Worm (Caenorhabditis elegans) whole organism, young adult: Measurements from ENCODE around the gene ZK402.5.

ENCODE experiments used
- B0035.1 ChIP-seq: sonication (generic microtip); optimal IDR thresholded peaks from 2 replicates; lab custom pipeline; 2016; ENCODE audit warnings: missing genetic modification characterization, mild to moderate bottlenecking, missing compliant biosample characterization, missing genotype, missing genetic modification reagents
- C17E4.6 ChIP-seq: fragments of 200-800 bp; sonication (Bioruptor generic); IDR thresholded peaks from 2 replicates; pipeline ENCODE4 v1.3.6; 2022; ENCODE audit warnings: missing genetic modification reagents, missing genetic modification characterization, missing compliant biosample characterization
- F23B12.7 ChIP-seq: sonication (generic microtip); optimal IDR thresholded peaks from 2 replicates; lab custom pipeline; 2017; ENCODE audit warnings: missing genetic modification characterization, mild to moderate bottlenecking, missing compliant biosample characterization, antibody characterized with exemption, moderate library complexity; ENCODE audit not compliant: insufficient read depth
- F52B5.7 ChIP-seq: sonication (generic microtip); optimal IDR thresholded peaks from 2 replicates; lab custom pipeline; 2016; ENCODE audit warnings: mild to moderate bottlenecking, missing genetic modification characterization, missing compliant biosample characterization
- F55B11.4 ChIP-seq: sonication (generic microtip); optimal IDR thresholded peaks from 2 replicates; lab custom pipeline; 2016; ENCODE audit warnings: missing compliant biosample characterization, missing genetic modification characterization, borderline replicate concordance; ENCODE audit not compliant: insufficient read depth
- K12H6.12 ChIP-seq: fragments of 200-800 bp; sonication (Bioruptor generic); optimal IDR thresholded peaks from 2 replicates; lab custom pipeline; 2018; ENCODE audit warnings: mild to moderate bottlenecking, missing genetic modification characterization, missing compliant biosample characterization
- T26A5.8 ChIP-seq: sonication (generic microtip); optimal IDR thresholded peaks from 2 replicates; lab custom pipeline; 2016; ENCODE audit warnings: missing genetic modification characterization, missing compliant biosample characterization
- Y53F4B.3 ChIP-seq: fragments of 200-800 bp; sonication (Bioruptor generic); IDR thresholded peaks from 2 replicates; pipeline ENCODE4 v1.3.6; 2022; ENCODE audit warnings: missing genetic modification reagents, missing genetic modification characterization, missing compliant biosample characterization
- Y53G8AR.9 ChIP-seq: fragments of 200-800 bp; sonication (Bioruptor generic); conservative IDR thresholded peaks from 2 replicates; pipeline ENCODE4 v1.3.6; 2022; ENCODE audit warnings: missing genetic modification reagents, missing genetic modification characterization, missing compliant biosample characterization
- Y79H2A.3 ChIP-seq: fragments of 200-800 bp; sonication (Bioruptor generic); conservative IDR thresholded peaks from 2 replicates; pipeline ENCODE4 v1.3.6; 2022; ENCODE audit warnings: missing genetic modification reagents, missing genetic modification characterization, missing compliant biosample characterization
- aptf-3 ChIP-seq: fragments of 200-800 bp; sonication (Bioruptor generic); IDR thresholded peaks from 2 replicates; pipeline ENCODE4 v1.3.6; 2022; ENCODE audit warnings: missing genetic modification characterization, missing compliant biosample characterization
- attf-5 ChIP-seq: fragments of 200-800 bp; sonication (Bioruptor generic); optimal IDR thresholded peaks from 2 replicates; lab custom pipeline; 2018; ENCODE audit warnings: mild to moderate bottlenecking, missing genetic modification characterization, missing compliant biosample characterization
- attf-6 ChIP-seq: fragments of 200-800 bp; sonication (Bioruptor generic); IDR thresholded peaks from 2 replicates; pipeline ENCODE4 v1.3.6; 2022; ENCODE audit warnings: missing genetic modification reagents, missing genetic modification characterization, missing compliant biosample characterization
- bed-1 ChIP-seq: fragments of 200-800 bp; sonication (Bioruptor generic); IDR thresholded peaks from 2 replicates; pipeline ENCODE4 v1.3.6; 2022; ENCODE audit warnings: missing genetic modification reagents, missing genetic modification characterization, missing compliant biosample characterization
- bed-2 ChIP-seq: fragments of 200-800 bp; sonication (Bioruptor generic); IDR thresholded peaks from 2 replicates; pipeline ENCODE4 v1.3.6; 2022; ENCODE audit warnings: missing genetic modification reagents, missing genetic modification characterization, missing compliant biosample characterization
- cebp-1 ChIP-seq, 2 experiments: fragments of 200-800 bp in 1 of 2; sonication (Bioruptor generic) in 1 of 2; sonication (generic microtip) in 1 of 2; IDR thresholded peaks in 1 of 2; optimal IDR thresholded peaks in 1 of 2; 2 replicates each; pipeline versions ENCODE4 v1.3.6 to Lab custom; 2017 to 2022; ENCODE audit warnings: missing compliant biosample characterization in 2 of 2, missing genetic modification characterization in 2 of 2, mild to moderate bottlenecking in 1 of 2, missing genetic modification reagents in 1 of 2, moderate library complexity in 1 of 2
- cebp-2 ChIP-seq: fragments of 200-800 bp; sonication (Bioruptor generic); IDR thresholded peaks from 2 replicates; pipeline ENCODE4 v1.3.6; 2022; ENCODE audit warnings: missing genetic modification characterization, missing compliant biosample characterization
- ceh-91 ChIP-seq: fragments of 200-800 bp; sonication (Bioruptor generic); IDR thresholded peaks from 2 replicates; pipeline ENCODE4 v1.3.6; 2022; ENCODE audit warnings: missing genetic modification reagents, missing genetic modification characterization, missing compliant biosample characterization
- die-1 ChIP-seq: sonication (generic microtip); optimal IDR thresholded peaks from 2 replicates; lab custom pipeline; 2016; ENCODE audit warnings: missing genotype, mild to moderate bottlenecking, missing genetic modification characterization, missing compliant biosample characterization
- dpff-1 ChIP-seq: sonication (generic microtip); optimal IDR thresholded peaks from 2 replicates; lab custom pipeline; 2017; ENCODE audit warnings: mild to moderate bottlenecking, missing genetic modification characterization, missing compliant biosample characterization
- egl-18 ChIP-seq: fragments of 200-800 bp; sonication (Bioruptor generic); IDR thresholded peaks from 2 replicates; pipeline ENCODE4 v1.3.6; 2022; ENCODE audit warnings: missing genetic modification reagents, missing genetic modification characterization, missing compliant biosample characterization
- fkh-3 ChIP-seq: sonication (generic microtip); optimal IDR thresholded peaks from 2 replicates; lab custom pipeline; 2016; ENCODE audit warnings: mild to moderate bottlenecking, missing genetic modification characterization, missing compliant biosample characterization
- gei-17 ChIP-seq: fragments of 200-800 bp; sonication (Bioruptor generic); optimal IDR thresholded peaks from 2 replicates; lab custom pipeline; 2018; ENCODE audit warnings: mild to moderate bottlenecking, missing genetic modification characterization, missing compliant biosample characterization
- him-1 ChIP-seq: sonication (generic microtip); optimal IDR thresholded peaks from 2 replicates; lab custom pipeline; 2016; ENCODE audit warnings: missing genotype, missing genetic modification reagents, missing genetic modification characterization, missing compliant biosample characterization
- hlh-26 ChIP-seq: fragments of 200-800 bp; sonication (Bioruptor generic); conservative IDR thresholded peaks from 2 replicates; pipeline ENCODE4 v1.3.6; 2022; ENCODE audit warnings: missing genetic modification reagents, missing genetic modification characterization, missing compliant biosample characterization
- hmg-20 ChIP-seq: fragments of 200-800 bp; sonication (Bioruptor generic); IDR thresholded peaks from 2 replicates; pipeline ENCODE4 v1.3.6; 2022; ENCODE audit warnings: missing genetic modification reagents, missing genetic modification characterization, missing compliant biosample characterization
- let-607 ChIP-seq, 2 experiments: fragments of 200-800 bp in 1 of 2; sonication (Bioruptor generic) in 1 of 2; sonication (generic microtip) in 1 of 2; optimal IDR thresholded peaks; 2 replicates each; lab custom pipeline; 2016 to 2018; ENCODE audit warnings: mild to moderate bottlenecking in 2 of 2, missing compliant biosample characterization in 2 of 2, missing genetic modification characterization in 2 of 2, moderate library complexity in 2 of 2, missing genotype in 1 of 2
- lir-1 ChIP-seq: fragments of 200-800 bp; sonication (Bioruptor generic); conservative IDR thresholded peaks from 2 replicates; pipeline ENCODE4 v1.3.6; 2022; ENCODE audit warnings: missing genetic modification reagents, missing genetic modification characterization, missing compliant biosample characterization
- lsl-1 ChIP-seq: fragments of 200-800 bp; sonication (Bioruptor generic); optimal IDR thresholded peaks from 2 replicates; lab custom pipeline; 2018; ENCODE audit warnings: mild to moderate bottlenecking, missing genetic modification characterization, moderate library complexity, missing compliant biosample characterization
- madf-10 ChIP-seq: sonication (generic microtip); optimal IDR thresholded peaks from 2 replicates; lab custom pipeline; 2016; ENCODE audit warnings: mild to moderate bottlenecking, missing genetic modification characterization, missing compliant biosample characterization
- madf-3 ChIP-seq: fragments of 200-800 bp; sonication (Bioruptor generic); IDR thresholded peaks from 2 replicates; pipeline ENCODE4 v1.3.6; 2022; ENCODE audit warnings: missing genetic modification reagents, missing genetic modification characterization, missing compliant biosample characterization
- mcd-1 ChIP-seq: fragments of 200-800 bp; sonication (Bioruptor generic); IDR thresholded peaks from 2 replicates; pipeline ENCODE4 v1.3.6; 2022; ENCODE audit warnings: missing genetic modification reagents, missing genetic modification characterization, missing compliant biosample characterization
- mxl-1 ChIP-seq: sonication (generic microtip); optimal IDR thresholded peaks from 2 replicates; lab custom pipeline; 2016; ENCODE audit warnings: missing genetic modification characterization, missing compliant biosample characterization
- nfya-1 ChIP-seq: sonication (generic microtip); optimal IDR thresholded peaks from 2 replicates; lab custom pipeline; 2017; ENCODE audit warnings: antibody characterized with exemption, missing compliant biosample characterization, missing genetic modification characterization, borderline replicate concordance; ENCODE audit not compliant: insufficient read depth
- nfya-2 ChIP-seq: fragments of 200-800 bp; sonication (Bioruptor generic); IDR thresholded peaks from 2 replicates; pipeline ENCODE4 v1.3.6; 2022; ENCODE audit warnings: missing genetic modification reagents, missing genetic modification characterization, missing compliant biosample characterization
- nhr-80 ChIP-seq: sonication (generic microtip); optimal IDR thresholded peaks from 2 replicates; lab custom pipeline; 2016; ENCODE audit warnings: missing genetic modification characterization, missing compliant biosample characterization
- nhr-90 ChIP-seq: sonication (generic microtip); optimal IDR thresholded peaks from 2 replicates; lab custom pipeline; 2016; ENCODE audit warnings: missing genotype, mild to moderate bottlenecking, missing genetic modification characterization, missing compliant biosample characterization
- pha-4 ChIP-seq: fragments of 150-350 bp; sonication (generic microtip); optimal IDR thresholded peaks from 2 replicates; lab custom pipeline; 2014; ENCODE audit warnings: missing biosample characterization, missing genetic modification reagents, missing genetic modification characterization
- rpc-1 ChIP-seq, 2 experiments: fragments of 150-350 bp in 1 of 2; sonication (generic microtip) in 1 of 2; optimal IDR thresholded peaks; 2 replicates each; lab custom pipeline; 2014 to 2018; ENCODE audit warnings: missing biosample characterization in 1 of 2, missing genetic modification characterization in 1 of 2, missing genetic modification reagents in 1 of 2, missing genotype in 1 of 2
- snpc-1.1 ChIP-seq: sonication (generic microtip); optimal IDR thresholded peaks from 2 replicates; lab custom pipeline; 2017; ENCODE audit warnings: missing genetic modification characterization, mild to moderate bottlenecking, missing compliant biosample characterization, antibody characterized with exemption, moderate library complexity, missing genotype, missing genetic modification reagents; ENCODE audit not compliant: insufficient read depth
- somi-1 ChIP-seq: fragments of 200-800 bp; sonication (Bioruptor generic); optimal IDR thresholded peaks from 2 replicates; lab custom pipeline; 2018; ENCODE audit warnings: mild to moderate bottlenecking, missing genetic modification characterization, missing compliant biosample characterization
- unc-130 ChIP-seq: sonication (generic microtip); optimal IDR thresholded peaks from 2 replicates; lab custom pipeline; 2016; ENCODE audit warnings: missing genetic modification reagents, missing genetic modification characterization, missing compliant biosample characterization
- unc-62 ChIP-seq: fragments of 150-350 bp; optimal IDR thresholded peaks from 2 replicates; lab custom pipeline; 2014; ENCODE audit warnings: missing biosample characterization, missing genetic modification reagents, missing genetic modification characterization
- zim-3 ChIP-seq: sonication (generic microtip); optimal IDR thresholded peaks from 2 replicates; lab custom pipeline; 2017; ENCODE audit warnings: mild to moderate bottlenecking, missing genetic modification characterization, moderate library complexity, missing compliant biosample characterization
- ztf-22 ChIP-seq: fragments of 200-800 bp; sonication (Bioruptor generic); optimal IDR thresholded peaks from 2 replicates; lab custom pipeline; 2018; ENCODE audit warnings: mild to moderate bottlenecking, missing genetic modification characterization, moderate library complexity, missing compliant biosample characterization
- ztf-25 ChIP-seq: fragments of 200-800 bp; sonication (Bioruptor generic); IDR thresholded peaks from 2 replicates; pipeline ENCODE4 v1.3.6; 2022; ENCODE audit warnings: missing genetic modification reagents, missing genetic modification characterization, missing compliant biosample characterization
- ztf-26 ChIP-seq: sonication (generic microtip); optimal IDR thresholded peaks from 2 replicates; lab custom pipeline; 2017; ENCODE audit warnings: missing genetic modification characterization, missing compliant biosample characterization

The ZK402.5 gene

ce11 chrX:1389382-1389983 is 11.7 kb downstream of the ZK402.5 start (continued):
- no peak for TF ChIP-seq nfya-2
- peak; percentile 73; the same call in 1 of the 2 replicates for TF ChIP-seq mcd-1 (GFP tag; lab: Robert Waterston, UW)
- no peak for TF ChIP-seq Y53F4B.3 (GFP tag; lab: Robert Waterston, UW)
- TF ChIP-seq ztf-25 (GFP tag; lab: Robert Waterston, UW) = no peak
- no peak for TF ChIP-seq bed-1
- peak; percentile 98 for TF ChIP-seq ztf-26
- no peak for TF ChIP-seq unc-130 (GFP tag; lab: Kevin White, UChicago)
- no peak for TF ChIP-seq zim-3 (tag; lab: Kevin White, UChicago)
- no peak for TF ChIP-seq nhr-90 (tag; lab: Kevin White, UChicago)
- TF ChIP-seq F52B5.7 (tag; lab: Kevin White, UChicago) = peak; percentile 47
- no peak for TF ChIP-seq lir-1 (GFP tag; lab: Robert Waterston, UW)
- peak; percentile 83 for TF ChIP-seq B0035.1 (tag; lab: Kevin White, UChicago)
- no peak for TF ChIP-seq unc-62 (GFP tag; lab: Kevin White, UChicago)
- TF ChIP-seq fkh-3 (tag; lab: Kevin White, UChicago) = no peak
- TF ChIP-seq cebp-2 = peak; percentile 81
- no peak for TF ChIP-seq ceh-91 (GFP tag; lab: Robert Waterston, UW)
- no peak for TF ChIP-seq cebp-1 (GFP tag; IDR thresholded peaks at IDR 0.05; lab: Robert Waterston, UW)
- peak; percentile 93 for TF ChIP-seq cebp-1 (tag; optimal IDR thresholded peaks at IDR 0.05; lab: Kevin White, UChicago)
- no peak for TF ChIP-seq aptf-3 (GFP tag; lab: Robert Waterston, UW)
- peak; percentile 74 for TF ChIP-seq K12H6.12 (tag; lab: Kevin White, UChicago)
- TF ChIP-seq madf-3 (GFP tag; lab: Robert Waterston, UW) = no peak
- peak; percentile 86 for TF ChIP-seq F23B12.7
- TF ChIP-seq rpc-1 (optimal IDR thresholded peaks at IDR 0.05; lab: Kevin White, UChicago) = no peak
- TF ChIP-seq rpc-1 (tag; optimal IDR thresholded peaks at IDR 0.05; lab: Kevin White, UChicago) = no peak
- TF ChIP-seq let-607 (tag; optimal IDR thresholded peaks at IDR 0.05; lab: Kevin White, UChicago) = peak in 1 of 2 experiments; percentile 88
- no peak for TF ChIP-seq hlh-26 (GFP tag; lab: Robert Waterston, UW)
- TF ChIP-seq mxl-1 (tag; lab: Kevin White, UChicago) = no peak
- TF ChIP-seq F55B11.4 (tag; lab: Kevin White, UChicago) = no peak
- TF ChIP-seq Y79H2A.3 (GFP tag; lab: Robert Waterston, UW) = no peak
- no peak for TF ChIP-seq attf-5 (GFP tag; lab: Kevin White, UChicago)
- TF ChIP-seq nfya-1 = no peak
- no peak for TF ChIP-seq bed-2
- TF ChIP-seq lsl-1 (GFP tag; lab: Kevin White, UChicago) = no peak
- TF ChIP-seq Y53G8AR.9 (GFP tag; lab: Robert Waterston, UW) = peak; percentile 90
- no peak for TF ChIP-seq ztf-22 (GFP tag; lab: Kevin White, UChicago)
- no peak for TF ChIP-seq T26A5.8 (tag; lab: Kevin White, UChicago)
- TF ChIP-seq him-1 = no peak
- peak; percentile 90 for TF ChIP-seq hmg-20 (GFP tag; lab: Robert Waterston, UW)
- TF ChIP-seq dpff-1 (tag; lab: Kevin White, UChicago) = no peak
- TF ChIP-seq snpc-1.1 (tag; lab: Kevin White, UChicago) = no peak
- TF ChIP-seq egl-18 (GFP tag; lab: Robert Waterston, UW) = peak; percentile 68; the same call in 1 of the 2 replicates
- peak; percentile 96 for TF ChIP-seq gei-17 (GFP tag; lab: Kevin White, UChicago)
- TF ChIP-seq C17E4.6 (GFP tag; lab: Robert Waterston, UW) = peak; percentile 67; the same call in 1 of the 2 replicates
- TF ChIP-seq attf-6 (GFP tag; lab: Robert Waterston, UW) = no peak
- TF ChIP-seq madf-10 (tag; lab: Kevin White, UChicago) = peak; percentile 91
- no peak for TF ChIP-seq pha-4 (tag; lab: Kevin White, UChicago)
- peak; percentile 66 for TF ChIP-seq somi-1
- no peak for TF ChIP-seq die-1 (tag; lab: Kevin White, UChicago)
- peak; percentile 66 for TF ChIP-seq nhr-80 (tag; lab: Kevin White, UChicago)
